Fruit fly (Drosophila melanogaster) whole organism, prepupa: Measurements from ENCODE around the gene hng2.

Experiments used
- CG11762 ChIP-seq: fragments of 200-800 bp; sonication (Bioruptor generic); optimal IDR thresholded peaks from 3 replicates; lab custom pipeline; 2016; ENCODE audit warnings: missing biosample characterization, missing genetic modification characterization; ENCODE audit not compliant: insufficient read depth
- CG11902 ChIP-seq: fragments of 200-800 bp; sonication (Bioruptor generic); optimal IDR thresholded peaks from 3 replicates; lab custom pipeline; 2016; ENCODE audit warnings: missing biosample characterization, missing genetic modification characterization
- CG15336 ChIP-seq: fragments of 200-800 bp; sonication (Bioruptor generic); IDR thresholded peaks from 2 replicates; pipeline ENCODE4 v1.3.6; 2022; ENCODE audit warnings: missing biosample characterization, missing genetic modification characterization
- CG1621 ChIP-seq: fragments of 200-800 bp; sonication (Bioruptor generic); optimal IDR thresholded peaks from 3 replicates; lab custom pipeline; 2018; ENCODE audit warnings: missing biosample characterization, mild to moderate bottlenecking, missing genetic modification characterization
- CG16779 ChIP-seq: fragments of 200-800 bp; sonication (Bioruptor generic); optimal IDR thresholded peaks from 3 replicates; lab custom pipeline; 2017; ENCODE audit warnings: missing biosample characterization, mild to moderate bottlenecking, missing genetic modification characterization
- CG3032 ChIP-seq: fragments of 200-800 bp; optimal IDR thresholded peaks from 2 replicates; lab custom pipeline; 2019; ENCODE audit warnings: missing biosample characterization, mild to moderate bottlenecking, missing genetic modification characterization, moderate library complexity
- CG32006 ChIP-seq: fragments of 200-800 bp; sonication (Bioruptor generic); optimal IDR thresholded peaks from 3 replicates; lab custom pipeline; 2017; ENCODE audit warnings: missing biosample characterization, mild to moderate bottlenecking, missing genetic modification characterization
- CG3919 ChIP-seq: fragments of 200-800 bp; sonication (Bioruptor generic); optimal IDR thresholded peaks from 3 replicates; lab custom pipeline; 2016; ENCODE audit warnings: missing biosample characterization, missing genetic modification characterization
- CG4318 ChIP-seq: fragments of 200-800 bp; sonication (Bioruptor generic); optimal IDR thresholded peaks from 3 replicates; lab custom pipeline; 2017; ENCODE audit warnings: missing biosample characterization, mild to moderate bottlenecking, missing genetic modification characterization
- CG6163 ChIP-seq: fragments of 200-800 bp; sonication (Bioruptor generic); IDR thresholded peaks from 3 replicates; pipeline ENCODE4 v1.3.6; 2022; ENCODE audit warnings: missing biosample characterization, missing genetic modification characterization
- CG6276 ChIP-seq: fragments of 200-800 bp; sonication (Bioruptor generic); optimal IDR thresholded peaks from 2 replicates; lab custom pipeline; 2017; ENCODE audit warnings: missing biosample characterization, mild to moderate bottlenecking, missing genetic modification characterization
- CG6808 ChIP-seq: fragments of 200-800 bp; sonication (Bioruptor generic); optimal IDR thresholded peaks from 3 replicates; lab custom pipeline; 2017; ENCODE audit warnings: missing biosample characterization, missing genetic modification characterization, mild to moderate bottlenecking, moderate library complexity, missing genetic modification reagents
- CG6854 ChIP-seq: fragments of 200-800 bp; sonication (Bioruptor generic); optimal IDR thresholded peaks from 2 replicates; lab custom pipeline; 2017; ENCODE audit warnings: missing biosample characterization, mild to moderate bottlenecking, missing genetic modification characterization
- CG7368 ChIP-seq: fragments of 200-800 bp; sonication (Bioruptor generic); optimal IDR thresholded peaks from 3 replicates; lab custom pipeline; 2016; ENCODE audit warnings: missing biosample characterization, missing genetic modification characterization
- CG8119 ChIP-seq: fragments of 200-800 bp; sonication (Bioruptor generic); IDR thresholded peaks from 3 replicates; pipeline ENCODE4 v1.3.6; 2022; ENCODE audit warnings: missing biosample characterization, missing genetic modification characterization
- CG8319 ChIP-seq: fragments of 200-800 bp; sonication (Bioruptor generic); optimal IDR thresholded peaks from 3 replicates; lab custom pipeline; 2016; ENCODE audit warnings: missing biosample characterization, missing genetic modification characterization
- Eip75B ChIP-seq: fragments of 200-800 bp; sonication (Bioruptor generic); optimal IDR thresholded peaks from 3 replicates; lab custom pipeline; 2016; ENCODE audit warnings: missing biosample characterization, missing genetic modification characterization
- Eip78C ChIP-seq: fragments of 200-800 bp; sonication (Bioruptor generic); peaks from one replicate; lab custom pipeline; 2016; ENCODE audit warnings: missing biosample characterization, missing genetic modification characterization
- Eip93F ChIP-seq: fragments of 200-800 bp; sonication (Bioruptor generic); optimal IDR thresholded peaks from 2 replicates; lab custom pipeline; 2016; ENCODE audit warnings: missing biosample characterization, mild to moderate bottlenecking, missing genetic modification characterization
- Ets96B ChIP-seq: fragments of 200-800 bp; optimal IDR thresholded peaks from 2 replicates; lab custom pipeline; 2019; ENCODE audit warnings: missing biosample characterization, mild to moderate bottlenecking, missing genetic modification characterization, moderate library complexity
- Gug ChIP-seq: fragments of 200-800 bp; sonication (Bioruptor generic); IDR thresholded peaks from 2 replicates; pipeline ENCODE4 v1.3.6; 2022; ENCODE audit warnings: missing biosample characterization, missing genetic modification characterization
- Hr4 ChIP-seq: fragments of 200-800 bp; sonication (Bioruptor generic); optimal IDR thresholded peaks from 3 replicates; lab custom pipeline; 2016; ENCODE audit warnings: missing biosample characterization, missing genetic modification characterization
- Met ChIP-seq: fragments of 200-800 bp; sonication (Bioruptor generic); optimal IDR thresholded peaks from 3 replicates; lab custom pipeline; 2016; ENCODE audit warnings: missing biosample characterization, missing genetic modification characterization
- OdsH ChIP-seq: fragments of 200-800 bp; sonication (Bioruptor generic); optimal IDR thresholded peaks from 3 replicates; lab custom pipeline; 2016; ENCODE audit warnings: missing biosample characterization, missing genetic modification characterization
- Sox15 ChIP-seq: fragments of 200-800 bp; sonication (Bioruptor generic); optimal IDR thresholded peaks from 3 replicates; lab custom pipeline; 2016; ENCODE audit warnings: missing biosample characterization, missing genetic modification characterization
- achi ChIP-seq: fragments of 200-800 bp; sonication (Bioruptor generic); optimal IDR thresholded peaks from 3 replicates; lab custom pipeline; 2016; ENCODE audit warnings: missing biosample characterization, missing genetic modification characterization
- acj6 ChIP-seq: fragments of 200-800 bp; sonication (Bioruptor generic); optimal IDR thresholded peaks from 3 replicates; lab custom pipeline; 2016; ENCODE audit warnings: missing biosample characterization, missing genetic modification characterization
- cyc ChIP-seq: fragments of 200-800 bp; sonication (Bioruptor generic); optimal IDR thresholded peaks from 3 replicates; lab custom pipeline; 2016; ENCODE audit warnings: missing biosample characterization, missing genetic modification characterization
- dac ChIP-seq: fragments of 200-800 bp; sonication (Bioruptor generic); optimal IDR thresholded peaks from 2 replicates; lab custom pipeline; 2017; ENCODE audit warnings: missing biosample characterization, mild to moderate bottlenecking, missing genetic modification characterization
- dsx ChIP-seq: fragments of 200-800 bp; optimal IDR thresholded peaks from 3 replicates; lab custom pipeline; 2019; ENCODE audit warnings: missing biosample characterization, mild to moderate bottlenecking, missing genetic modification characterization, moderate library complexity; ENCODE audit not compliant: poor library complexity, severe bottlenecking
- eg ChIP-seq: fragments of 200-800 bp; sonication (Bioruptor generic); IDR thresholded peaks from 3 replicates; pipeline ENCODE4 v1.3.6; 2022; ENCODE audit warnings: missing biosample characterization, missing genetic modification characterization
- esn ChIP-seq: fragments of 200-800 bp; sonication (Bioruptor generic); optimal IDR thresholded peaks from 2 replicates; lab custom pipeline; 2016; ENCODE audit warnings: missing biosample characterization, mild to moderate bottlenecking, missing genetic modification characterization, moderate library complexity
- fd85E ChIP-seq: fragments of 200-800 bp; sonication (Bioruptor generic); optimal IDR thresholded peaks from 3 replicates; lab custom pipeline; 2016; ENCODE audit warnings: missing biosample characterization, missing genetic modification characterization
- fkh ChIP-seq: fragments of 200-800 bp; sonication (Bioruptor generic); optimal IDR thresholded peaks from 3 replicates; lab custom pipeline; 2017; ENCODE audit warnings: missing biosample characterization, mild to moderate bottlenecking, missing genetic modification characterization, moderate library complexity
- salr ChIP-seq, 2 experiments: fragments of 200-800 bp; sonication (Bioruptor generic); optimal IDR thresholded peaks; 3 replicates each; lab custom pipeline; 2016 to 2018; ENCODE audit warnings: missing biosample characterization in 2 of 2, missing genetic modification characterization in 2 of 2, mild to moderate bottlenecking in 1 of 2
- spab ChIP-seq: fragments of 200-800 bp; sonication (Bioruptor generic); optimal IDR thresholded peaks from 2 replicates; lab custom pipeline; 2017; ENCODE audit warnings: missing biosample characterization, mild to moderate bottlenecking, missing genetic modification characterization, missing genetic modification reagents
- ss ChIP-seq, 2 experiments: fragments of 200-800 bp; sonication (Bioruptor generic); optimal IDR thresholded peaks; 2 replicates in 1 of 2; 3 replicates in 1 of 2; lab custom pipeline; 2017 to 2018; ENCODE audit warnings: mild to moderate bottlenecking in 2 of 2, missing biosample characterization in 2 of 2, missing genetic modification characterization in 2 of 2, moderate library complexity in 1 of 2
- svp ChIP-seq: fragments of 200-800 bp; sonication (Bioruptor generic); peaks from one replicate; lab custom pipeline; 2016; ENCODE audit warnings: missing biosample characterization, missing genetic modification characterization
- vri ChIP-seq: fragments of 200-800 bp; sonication (Bioruptor generic); optimal IDR thresholded peaks from 3 replicates; lab custom pipeline; 2016; ENCODE audit warnings: missing biosample characterization, mild to moderate bottlenecking, missing genetic modification characterization

The hng2 gene

dm6 chr3R:8801126-8801762, 4.9 kb upstream of the hng2 start, which contains the start of the genes Pif1A, Pif1B and CCT7 (continued):
- TF ChIP-seq CG4318 (GFP tag; lab: Kevin White, UChicago) (no peak), dsx (peak; percentile 64), CG8319 (GFP tag; lab: Kevin White, UChicago) (no peak), CG11762 (GFP tag; lab: Kevin White, UChicago) (no peak), CG7368 (GFP tag; lab: Kevin White, UChicago) (no peak), esn (GFP tag; lab: Kevin White, UChicago) (peak; percentile 45), salr (GFP tag; optimal IDR thresholded peaks at IDR 0.05; lab: Kevin White, UChicago) (no peak), CG11902 (GFP tag; lab: Kevin White, UChicago) (no peak)

DNA sequence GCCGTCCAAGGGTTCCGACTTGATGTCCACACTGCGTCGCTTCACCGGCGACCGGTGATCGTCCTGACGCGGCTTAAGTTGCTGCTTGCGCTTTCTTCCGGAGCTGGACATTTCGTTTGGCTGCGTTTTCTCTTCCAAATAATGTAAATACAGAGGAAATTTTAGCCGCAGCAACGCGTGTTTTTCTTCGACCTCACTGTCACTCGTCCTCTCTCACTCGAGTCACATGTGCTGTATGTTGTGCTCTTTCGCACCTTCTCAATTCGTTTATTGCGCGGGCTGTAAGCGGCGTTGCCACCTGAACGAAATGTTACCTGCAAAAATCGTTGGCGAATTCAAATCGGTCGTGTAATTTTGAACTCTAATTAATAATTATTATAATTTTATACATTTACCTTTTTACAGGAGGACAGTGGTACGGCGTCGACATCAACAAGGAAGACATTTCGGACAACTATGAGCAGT, 702 bp upstream of the hng2 start, which contains the start of gene CG9839:
TSS of gene CG9839 (minus strand) at position 415 of the 465 bp plus-strand sequence.
- no peak for TF ChIP-seq CG3919
- TF ChIP-seq fd85E (GFP tag; lab: Kevin White, UChicago): no peak
- no peak for TF ChIP-seq OdsH (GFP tag; lab: Kevin White, UChicago)
- TF ChIP-seq Gug (GFP tag; lab: Robert Waterston, UW): no peak
- no peak for TF ChIP-seq CG1621 (tag; lab: Kevin White, UChicago)
- TF ChIP-seq CG8119 (GFP tag; lab: Robert Waterston, UW): no peak
- no peak for TF ChIP-seq Sox15
- no peak for TF ChIP-seq CG11762 (GFP tag; lab: Kevin White, UChicago)
- TF ChIP-seq dsx: no peak

DNA sequence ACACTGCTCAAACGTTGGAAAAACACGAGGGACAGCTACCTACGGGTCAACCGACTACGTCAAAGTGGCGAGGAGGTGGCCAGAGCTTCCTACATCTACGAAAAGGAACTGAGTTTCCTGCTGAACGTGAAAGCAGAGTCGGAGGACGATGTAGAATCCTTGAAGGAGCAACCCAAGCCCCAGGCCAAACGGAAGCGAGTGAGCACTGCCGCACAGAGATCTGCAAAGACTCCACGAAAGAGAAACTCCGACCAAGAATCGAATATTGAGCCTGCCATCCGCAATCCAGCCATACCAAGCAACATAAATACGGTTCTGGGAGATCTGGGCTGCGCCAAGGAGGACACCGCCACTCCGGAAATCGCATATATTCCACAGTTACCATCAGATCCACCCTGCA, 516 bp downstream of the hng2 start:
- TF ChIP-seq Sox15: no peak
- no peak for TF ChIP-seq CG1621 (tag; lab: Kevin White, UChicago)
- no peak; the same call in 2 of the 3 replicates for TF ChIP-seq CG6163 (GFP tag; lab: Robert Waterston, UW)
- no peak for TF ChIP-seq fkh
- TF ChIP-seq eg: no peak
- no peak for TF ChIP-seq CG16779 (tag; lab: Kevin White, UChicago)
- no peak for TF ChIP-seq Met (GFP tag; lab: Kevin White, UChicago)
- TF ChIP-seq achi (GFP tag; lab: Kevin White, UChicago): no peak
- TF ChIP-seq spab (GFP tag; lab: Kevin White, UChicago): no peak
- no peak for TF ChIP-seq cyc
- TF ChIP-seq Gug (GFP tag; lab: Robert Waterston, UW): no peak
- no peak for TF ChIP-seq acj6
- no peak for TF ChIP-seq ss (GFP tag; optimal IDR thresholded peaks at IDR 0.05; lab: Kevin White, UChicago)
- TF ChIP-seq Eip93F (GFP tag; lab: Kevin White, UChicago): no peak
- no peak for TF ChIP-seq CG7368 (GFP tag; lab: Kevin White, UChicago)
- TF ChIP-seq vri (GFP tag; lab: Kevin White, UChicago): no peak
- no peak for TF ChIP-seq Eip78C (GFP tag; lab: Kevin White, UChicago)
- no peak for TF ChIP-seq CG3032 (tag; lab: Kevin White, UChicago)
- TF ChIP-seq svp: no peak

DNA sequence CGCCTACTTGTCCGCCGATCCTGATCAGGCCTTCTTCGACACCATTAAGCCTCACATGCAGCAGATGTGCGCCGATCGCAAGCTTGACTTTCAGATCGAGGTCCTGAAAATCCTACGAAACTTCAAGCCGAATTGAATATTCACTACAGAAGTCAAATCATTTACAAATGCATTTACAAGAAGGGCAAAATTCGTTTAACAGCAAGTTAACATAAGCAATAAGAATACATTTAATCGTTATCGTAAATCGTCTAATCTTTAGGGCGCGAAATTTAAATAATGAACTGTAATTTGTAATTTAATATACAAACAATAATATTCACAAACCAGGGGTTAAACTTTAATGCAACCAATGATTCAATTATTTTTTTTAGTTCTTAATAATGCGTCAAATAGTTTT, 926 bp downstream of the hng2 start:
- TF ChIP-seq Ets96B: no peak
- TF ChIP-seq CG6163 (GFP tag; lab: Robert Waterston, UW): no peak
- TF ChIP-seq, all 60 proteins: peak for 0

DNA sequence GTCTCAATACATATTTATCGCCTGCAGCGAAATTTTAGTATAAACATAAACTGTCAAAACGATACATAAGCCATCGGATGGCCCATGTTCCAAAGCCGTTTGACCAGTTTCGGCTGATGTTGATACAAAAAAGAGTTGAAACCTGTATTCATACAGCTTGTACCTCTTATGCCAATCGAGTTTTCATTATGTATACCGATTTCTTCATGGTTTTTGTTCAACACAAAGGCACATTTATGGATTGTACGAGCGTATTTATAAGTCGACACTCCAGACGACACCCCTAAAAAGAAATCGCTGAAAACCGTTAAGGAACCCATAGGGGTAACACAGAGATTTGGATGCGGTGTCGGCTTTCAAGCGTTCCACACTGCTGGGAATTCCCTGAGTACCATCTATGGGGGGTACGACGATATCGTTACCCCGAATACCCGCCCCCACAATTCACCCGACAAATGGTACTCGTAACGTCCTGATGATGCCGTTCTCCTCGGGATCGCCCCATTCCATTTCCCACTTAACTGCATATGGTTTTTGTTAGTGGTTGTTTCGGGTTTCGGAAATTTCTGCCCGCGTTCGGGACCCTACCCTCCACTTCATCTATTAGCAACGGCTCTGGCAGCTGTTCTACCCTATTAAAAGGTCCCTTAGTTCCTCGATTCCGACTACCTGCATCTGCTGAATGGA, 1.9 kb downstream of the hng2 start:
- TF ChIP-seq Hr4: peak; percentile 20
- TF ChIP-seq CG1621 (tag; lab: Kevin White, UChicago): no peak
- TF ChIP-seq salr (GFP tag; optimal IDR thresholded peaks at IDR 0.05; lab: Kevin White, UChicago): no peak
- TF ChIP-seq ss (GFP tag; optimal IDR thresholded peaks at IDR 0.05; lab: Kevin White, UChicago): peak in 1 of 2 experiments; percentile 9
- no peak for TF ChIP-seq Ets96B
- no peak for TF ChIP-seq CG6808 (GFP tag; lab: Kevin White, UChicago)
- no peak for TF ChIP-seq dac
- no peak for TF ChIP-seq Sox15
- TF ChIP-seq eg: no peak
- TF ChIP-seq Eip78C (GFP tag; lab: Kevin White, UChicago): peak; percentile 77
- peak; percentile 7 for TF ChIP-seq vri (GFP tag; lab: Kevin White, UChicago)
- no peak for TF ChIP-seq CG11762 (GFP tag; lab: Kevin White, UChicago)
- no peak for TF ChIP-seq Gug (GFP tag; lab: Robert Waterston, UW)
- TF ChIP-seq dsx: peak; percentile 30
- TF ChIP-seq CG15336: no peak
- TF ChIP-seq CG6163 (GFP tag; lab: Robert Waterston, UW): peak; percentile 12; the same call in 1 of the 3 replicates
- TF ChIP-seq CG6276: no peak
- TF ChIP-seq CG6854 (GFP tag; lab: Kevin White, UChicago): peak; percentile 12
- no peak for TF ChIP-seq CG32006
- no peak for TF ChIP-seq Eip75B (GFP tag; lab: Kevin White, UChicago)
